Worm (Caenorhabditis elegans) whole organism, midembryonic: ENCODE measurements around the gene comt-3.

Source experiments
- cog-1 ChIP-seq: sonication (generic microtip); optimal IDR thresholded peaks from 2 replicates; lab custom pipeline; 2016; ENCODE audit warnings: missing genetic modification characterization, missing compliant biosample characterization
- klf-2 ChIP-seq: fragments of 200-800 bp; sonication (Bioruptor generic); conservative IDR thresholded peaks from 2 replicates; pipeline ENCODE4 v1.3.6; 2022; ENCODE audit warnings: missing genetic modification reagents, missing genetic modification characterization, missing compliant biosample characterization
- med-1 ChIP-seq: sonication (generic microtip); optimal IDR thresholded peaks from 2 replicates; lab custom pipeline; 2017; ENCODE audit warnings: missing genetic modification characterization, mild to moderate bottlenecking, missing compliant biosample characterization, antibody characterized with exemption, missing genetic modification reagents; ENCODE audit not compliant: insufficient read depth
- ref-1 ChIP-seq: fragments of 200-800 bp; sonication (Bioruptor generic); conservative IDR thresholded peaks from 2 replicates; pipeline ENCODE4 v1.3.6; 2022; ENCODE audit warnings: missing genetic modification reagents, missing genetic modification characterization, missing compliant biosample characterization
- tab-1 ChIP-seq: fragments of 200-800 bp; sonication (Bioruptor generic); IDR thresholded peaks from 2 replicates; pipeline ENCODE4 v1.3.6; 2022; ENCODE audit warnings: missing genetic modification characterization, missing compliant biosample characterization

ce11 chrV:2057324-2057723 lies at the start of gene comt-3:
- TF ChIP-seq tab-1 (GFP tag; lab: Robert Waterston, UW), result no peak
- no peak for TF ChIP-seq cog-1 (tag; lab: Kevin White, UChicago)
- TF ChIP-seq ref-1 (GFP tag; lab: Robert Waterston, UW), result no peak
- TF ChIP-seq klf-2, result no peak
- no peak for TF ChIP-seq med-1
